Worm (Caenorhabditis elegans): ENCODE measurements around the gene trx-1.
A peak's percentile ranks its signal among the peaks of the same experiment; 100 is the strongest.

The trx-1 gene

ce11 chrII:7714614-7715186, 38.7 kb downstream of the trx-1 start:
- no peak for TF ChIP-seq B0019.2 (GFP tag; conservative IDR thresholded peaks at IDR 0.05)
- no peak for TF ChIP-seq sea-2 (GFP tag; IDR thresholded peaks at IDR 0.05)
- TF ChIP-seq cebp-1 (GFP tag; IDR thresholded peaks at IDR 0.05), result no peak
- TF ChIP-seq cebp-1 (tag; optimal IDR thresholded peaks at IDR 0.05), result peak; percentile 45
- TF ChIP-seq lin-35 (GFP tag; optimal IDR thresholded peaks at IDR 0.05), result peak in 1 of 3 experiments; percentile 26

ce11 chrII:7709301-7709754, 44.1 kb downstream of the trx-1 start, which contains the start of gene sre-1:
Gene sre-1, plus strand, starts transcription at chrII:7709704.
- TF ChIP-seq T26A5.8 (tag; optimal IDR thresholded peaks at IDR 0.05) (no peak), nhr-120 (GFP tag; IDR thresholded peaks at IDR 0.05) (no peak), sptf-2 (GFP tag; optimal IDR thresholded peaks at IDR 0.05) (no peak), attf-3 (GFP tag; conservative IDR thresholded peaks at IDR 0.05) (no peak), somi-1 (GFP tag; optimal IDR thresholded peaks at IDR 0.05) (no peak), madf-3 (GFP tag; IDR thresholded peaks at IDR 0.05) (no peak), dpff-1 (tag; optimal IDR thresholded peaks at IDR 0.05) (no peak), F39B2.1 (GFP tag; IDR thresholded peaks at IDR 0.05) (no peak), F55B11.4 (tag; optimal IDR thresholded peaks at IDR 0.05; ENCODE audit: borderline replicate concordance, insufficient read depth) (no peak), cebp-1 (GFP tag; IDR thresholded peaks at IDR 0.05) (no peak), cebp-1 (tag; optimal IDR thresholded peaks at IDR 0.05) (no peak), hsf-1 (GFP tag; IDR thresholded peaks at IDR 0.05) (no peak), egrh-3 (GFP tag; IDR thresholded peaks at IDR 0.05) (no peak), aptf-3 (GFP tag; IDR thresholded peaks at IDR 0.05) (no peak), K12H6.12 (tag; optimal IDR thresholded peaks at IDR 0.05) (no peak), let-526 (GFP tag; IDR thresholded peaks at IDR 0.05) (no peak), hmg-20 (GFP tag; IDR thresholded peaks at IDR 0.05) (no peak), nhr-90 (tag; optimal IDR thresholded peaks at IDR 0.05) (no peak), him-1 (tag; optimal IDR thresholded peaks at IDR 0.05) (no peak), F37B4.10 (GFP tag; IDR thresholded peaks at IDR 0.05) (no peak), xnd-1 (tag; optimal IDR thresholded peaks at IDR 0.05) (no peak)

- peak; percentile 19 for TF ChIP-seq K12H6.12 (tag; optimal IDR thresholded peaks at IDR 0.05)
- TF ChIP-seq C17E4.6 (GFP tag; IDR thresholded peaks at IDR 0.05), result no peak
- no peak for TF ChIP-seq Y79H2A.3 (GFP tag; conservative IDR thresholded peaks at IDR 0.05)
- TF ChIP-seq xnd-1 (tag; optimal IDR thresholded peaks at IDR 0.05), result peak; percentile 12
- TF ChIP-seq ceh-40 (GFP tag; IDR thresholded peaks at IDR 0.05), result no peak
- TF ChIP-seq repo-1 (tag; optimal IDR thresholded peaks at IDR 0.05), result no peak
- TF ChIP-seq aptf-3 (GFP tag; IDR thresholded peaks at IDR 0.05), result no peak
- TF ChIP-seq sea-2 (GFP tag; IDR thresholded peaks at IDR 0.05), result no peak
- TF ChIP-seq nhr-90 (tag; optimal IDR thresholded peaks at IDR 0.05), result no peak
- peak; percentile 42 for TF ChIP-seq ceh-100 (GFP tag; IDR thresholded peaks at IDR 0.05)
- TF ChIP-seq B0336.3 (GFP tag; IDR thresholded peaks at IDR 0.05), result no peak; the same call in 1 of the 2 replicates
- no peak for TF ChIP-seq ceh-91 (GFP tag; IDR thresholded peaks at IDR 0.05)
- TF ChIP-seq gei-17 (GFP tag; optimal IDR thresholded peaks at IDR 0.05), result no peak
- TF ChIP-seq attf-3 (GFP tag; conservative IDR thresholded peaks at IDR 0.05), result 0 out of 2 replicates have a peak, but pooled peaks have one; percentile 38
- no peak for TF ChIP-seq zfh-2 (GFP tag; conservative IDR thresholded peaks at IDR 0.05)
- no peak for TF ChIP-seq Y56A3A.18 (GFP tag; IDR thresholded peaks at IDR 0.05)
- no peak for TF ChIP-seq somi-1 (GFP tag; optimal IDR thresholded peaks at IDR 0.05)
- TF ChIP-seq ceh-79 (tag; optimal IDR thresholded peaks at IDR 0.05), result no peak
- no peak for TF ChIP-seq snpc-1.3 (tag; optimal IDR thresholded peaks at IDR 0.05; ENCODE audit: insufficient read depth)
- TF ChIP-seq hsf-1 (GFP tag; IDR thresholded peaks at IDR 0.05), result no peak
- peak; percentile 81 for TF ChIP-seq dox-1 (GFP tag; IDR thresholded peaks at IDR 0.05)
- TF ChIP-seq lin-54 (GFP tag; optimal IDR thresholded peaks at IDR 0.05), result peak; percentile 43
- TF ChIP-seq nfya-1 (tag; optimal IDR thresholded peaks at IDR 0.05; ENCODE audit: borderline replicate concordance, insufficient read depth), result no peak
- TF ChIP-seq B0261.1 (tag; optimal IDR thresholded peaks at IDR 0.05), result no peak
- TF ChIP-seq bed-2 (GFP tag; IDR thresholded peaks at IDR 0.05), result no peak
- no peak for TF ChIP-seq mel-28 (tag; optimal IDR thresholded peaks at IDR 0.05; ENCODE audit: borderline replicate concordance)
- TF ChIP-seq lir-1 (GFP tag; conservative IDR thresholded peaks at IDR 0.05), result no peak
- TF ChIP-seq T07F8.4 (tag; optimal IDR thresholded peaks at IDR 0.05), result no peak
- TF ChIP-seq mes-4 (tag; optimal IDR thresholded peaks at IDR 0.05), result no peak
Observed at ce11 chrII:7708540-7708939, 44.9 kb downstream of the trx-1 start, which contains the start of gene B0495.9. Gene B0495.9, minus strand, starts transcription at chrII:7708710.

Data from whole organism, young adult.